Fruit fly (Drosophila melanogaster): Measurements from ENCODE around the gene Proc.

DNA sequence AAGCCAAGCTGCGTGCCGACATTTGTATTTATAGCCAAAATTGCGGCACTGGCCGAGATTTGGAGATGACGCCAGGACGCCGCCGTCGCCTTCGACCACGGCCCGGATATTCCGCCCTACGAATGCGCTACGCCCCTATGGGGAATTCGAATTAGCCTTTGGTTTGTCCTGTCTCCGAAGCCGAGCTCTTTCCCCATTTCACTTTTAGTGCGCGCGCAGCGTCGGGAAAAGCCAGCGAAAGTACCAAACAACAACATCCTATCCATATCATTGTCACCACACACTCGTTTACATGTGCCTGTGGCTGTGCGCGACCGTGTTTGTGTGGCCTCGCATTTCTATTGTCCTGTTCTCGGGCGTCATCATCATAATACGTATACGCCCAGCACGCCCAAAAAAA is at the start of gene Proc:
- no peak for TF ChIP-seq CG3065 (GFP tag; optimal IDR thresholded peaks at IDR 0.05)
- no peak for TF ChIP-seq sob (GFP tag; IDR thresholded peaks at IDR 0.05)
- TF ChIP-seq corto (GFP tag; optimal IDR thresholded peaks at IDR 0.05): no peak
- no peak for TF ChIP-seq CG12391 (tag; optimal IDR thresholded peaks at IDR 0.05)
- TF ChIP-seq CG30431 (GFP tag; optimal IDR thresholded peaks at IDR 0.05): no peak
- no peak for TF ChIP-seq CG1529 (GFP tag; optimal IDR thresholded peaks at IDR 0.05)
- no peak for TF ChIP-seq Hmx (GFP tag; optimal IDR thresholded peaks at IDR 0.05)
- TF ChIP-seq knrl (GFP tag; IDR thresholded peaks at IDR 0.05; ENCODE audit: partially characterized antibody): no peak
- no peak for TF ChIP-seq CG13123 (GFP tag; optimal IDR thresholded peaks at IDR 0.05)
- no peak for TF ChIP-seq dati (GFP tag; IDR thresholded peaks at IDR 0.05)
- TF ChIP-seq tap (tag; optimal IDR thresholded peaks at IDR 0.05): no peak
- no peak for TF ChIP-seq Sox102F (GFP tag; optimal IDR thresholded peaks at IDR 0.05)
- no peak for TF ChIP-seq CG2678 (tag; optimal IDR thresholded peaks at IDR 0.05)

Data from whole organism, embryonic.